Fruit fly (Drosophila melanogaster) whole organism, embryonic: Measurements from ENCODE around the gene alphaKap4.

ENCODE experiments used
- Atf-2 ChIP-seq: fragments of 200-800 bp; sonication (Bioruptor generic); optimal IDR thresholded peaks from 2 replicates; lab custom pipeline; 2016; ENCODE audit warnings: missing biosample characterization, missing genetic modification characterization
- B-H2 ChIP-seq: fragments of 200-800 bp; sonication (Bioruptor generic); optimal IDR thresholded peaks from 2 replicates; lab custom pipeline; 2018; ENCODE audit warnings: missing biosample characterization, mild to moderate bottlenecking, missing genetic modification characterization
- Blimp-1 ChIP-seq: fragments of 200-800 bp; sonication (Bioruptor generic); optimal IDR thresholded peaks from 3 replicates; lab custom pipeline; 2018; ENCODE audit warnings: missing biosample characterization, missing genetic modification characterization, mild to moderate bottlenecking, moderate library complexity, missing genetic modification reagents
- CG10431 ChIP-seq: fragments of 200-800 bp; sonication (Bioruptor generic); optimal IDR thresholded peaks from 3 replicates; lab custom pipeline; 2018; ENCODE audit warnings: missing biosample characterization, mild to moderate bottlenecking, missing genetic modification characterization
- CG12236 ChIP-seq: fragments of 200-800 bp; sonication (Bioruptor generic); optimal IDR thresholded peaks from 2 replicates; lab custom pipeline; 2016; ENCODE audit warnings: missing biosample characterization, missing genetic modification characterization
- CG12299 ChIP-seq: fragments of 200-800 bp; sonication (Bioruptor generic); optimal IDR thresholded peaks from 2 replicates; lab custom pipeline; 2018; ENCODE audit warnings: missing biosample characterization, mild to moderate bottlenecking, missing genetic modification characterization
- CG15269 ChIP-seq: fragments of 200-800 bp; sonication (Bioruptor generic); optimal IDR thresholded peaks from 2 replicates; lab custom pipeline; 2018; ENCODE audit warnings: missing biosample characterization, mild to moderate bottlenecking, missing genetic modification characterization, moderate library complexity
- CG16815 ChIP-seq: fragments of 200-800 bp; sonication (Bioruptor generic); optimal IDR thresholded peaks from 3 replicates; lab custom pipeline; 2017; ENCODE audit warnings: missing biosample characterization, mild to moderate bottlenecking, missing genetic modification characterization
- CG17385 ChIP-seq: fragments of 200-800 bp; sonication (Bioruptor generic); optimal IDR thresholded peaks from 3 replicates; lab custom pipeline; 2018; ENCODE audit warnings: missing biosample characterization, mild to moderate bottlenecking, missing genetic modification characterization
- CG18619 ChIP-seq: fragments of 200-800 bp; sonication (Bioruptor generic); optimal IDR thresholded peaks from 3 replicates; lab custom pipeline; 2017; ENCODE audit warnings: missing biosample characterization, mild to moderate bottlenecking, missing genetic modification characterization
- CG2129 ChIP-seq: fragments of 200-800 bp; sonication (Bioruptor generic); IDR thresholded peaks from 2 replicates; pipeline ENCODE4 v1.3.6; 2022; ENCODE audit warnings: missing biosample characterization, missing genetic modification characterization; ENCODE audit not compliant: partially characterized antibody
- CG2889 ChIP-seq: fragments of 200-800 bp; sonication (Bioruptor generic); IDR thresholded peaks from 3 replicates; pipeline ENCODE4 v1.3.6; 2022; ENCODE audit warnings: missing biosample characterization, missing genetic modification characterization
- CG31365 ChIP-seq: fragments of 200-800 bp; sonication (Bioruptor generic); optimal IDR thresholded peaks from 2 replicates; lab custom pipeline; 2018; ENCODE audit warnings: missing biosample characterization, mild to moderate bottlenecking, missing genetic modification characterization
- CG33557 ChIP-seq: fragments of 200-800 bp; sonication (Bioruptor generic); optimal IDR thresholded peaks from 2 replicates; lab custom pipeline; 2019; ENCODE audit warnings: missing biosample characterization, mild to moderate bottlenecking, missing genetic modification characterization, moderate library complexity
- CG34224 ChIP-seq: fragments of 200-800 bp; sonication (Bioruptor generic); IDR thresholded peaks from 3 replicates; pipeline ENCODE4 v1.3.6; 2022; ENCODE audit warnings: missing biosample characterization, missing genetic modification characterization; ENCODE audit not compliant: partially characterized antibody
- CG34422 ChIP-seq: fragments of 200-800 bp; sonication (Bioruptor generic); IDR thresholded peaks from 3 replicates; pipeline ENCODE4 v1.3.6; 2022; ENCODE audit warnings: missing biosample characterization, missing genetic modification characterization
- CG4404 ChIP-seq: fragments of 200-800 bp; sonication (Bioruptor generic); IDR thresholded peaks from 2 replicates; pipeline ENCODE4 v1.3.6; 2022; ENCODE audit warnings: missing biosample characterization, missing genetic modification characterization
- CG4730 ChIP-seq: fragments of 200-800 bp; sonication (Bioruptor generic); IDR thresholded peaks from 2 replicates; pipeline ENCODE4 v1.3.6; 2022; ENCODE audit warnings: missing biosample characterization, missing genetic modification characterization
- CG6689 ChIP-seq: fragments of 200-800 bp; sonication (Bioruptor generic); IDR thresholded peaks from 2 replicates; pipeline ENCODE4 v1.3.6; 2022; ENCODE audit warnings: missing biosample characterization, missing genetic modification characterization
- CG7839 ChIP-seq: fragments of 200-800 bp; sonication (Bioruptor generic); optimal IDR thresholded peaks from 3 replicates; lab custom pipeline; 2018; ENCODE audit warnings: missing biosample characterization, mild to moderate bottlenecking, missing genetic modification characterization, moderate library complexity
- CG8089 ChIP-seq: fragments of 200-800 bp; sonication (Bioruptor generic); optimal IDR thresholded peaks from 3 replicates; lab custom pipeline; 2016; ENCODE audit warnings: missing biosample characterization, missing genetic modification characterization
- CG9437 ChIP-seq: fragments of 200-800 bp; sonication (Bioruptor generic); optimal IDR thresholded peaks from 2 replicates; lab custom pipeline; 2018; ENCODE audit warnings: missing biosample characterization, mild to moderate bottlenecking, missing genetic modification characterization
- CG9609 ChIP-seq: fragments of 200-800 bp; sonication (Bioruptor generic); optimal IDR thresholded peaks from 3 replicates; lab custom pipeline; 2016; ENCODE audit warnings: missing biosample characterization, missing genetic modification characterization
- Camta ChIP-seq: fragments of 200-800 bp; sonication (Bioruptor generic); optimal IDR thresholded peaks from 2 replicates; lab custom pipeline; 2016; ENCODE audit warnings: missing biosample characterization, missing genetic modification characterization
- Dek ChIP-seq: fragments of 200-800 bp; sonication (Bioruptor generic); optimal IDR thresholded peaks from 3 replicates; lab custom pipeline; 2019; ENCODE audit warnings: missing biosample characterization, mild to moderate bottlenecking, missing genetic modification characterization, moderate library complexity
- Dfd ChIP-seq, 2 experiments: fragments of >200 bp; optimal IDR thresholded peaks; 2 replicates each; lab custom pipeline; 2017; ENCODE audit warnings: missing biosample characterization in 2 of 2, missing genetic modification characterization in 2 of 2
- Eip74EF ChIP-seq, 2 experiments: fragments of 200-800 bp in 1 of 2; fragments of >200 bp in 1 of 2; sonication (Bioruptor generic) in 1 of 2; optimal IDR thresholded peaks; 2 replicates each; lab custom pipeline; 2017 to 2019; ENCODE audit warnings: missing biosample characterization in 2 of 2, missing genetic modification characterization in 2 of 2, mild to moderate bottlenecking in 1 of 2, moderate library complexity in 1 of 2
- Elba2 ChIP-seq: fragments of 200-800 bp; sonication (Bioruptor generic); optimal IDR thresholded peaks from 3 replicates; lab custom pipeline; 2016; ENCODE audit warnings: missing biosample characterization, missing genetic modification characterization
- Ets65A ChIP-seq: fragments of 200-800 bp; sonication (Bioruptor generic); peaks from one replicate; lab custom pipeline; 2016; ENCODE audit warnings: missing biosample characterization, missing genetic modification characterization
- HmgD ChIP-seq: fragments of 200-800 bp; sonication (Bioruptor generic); optimal IDR thresholded peaks from 3 replicates; lab custom pipeline; 2016; ENCODE audit warnings: missing biosample characterization, missing genetic modification characterization
- Kr ChIP-seq: fragments of 200-800 bp; sonication (Bioruptor generic); optimal IDR thresholded peaks from 2 replicates; lab custom pipeline; 2017; ENCODE audit warnings: missing biosample characterization, mild to moderate bottlenecking, missing genetic modification characterization
- Nf-YA ChIP-seq: fragments of 200-800 bp; sonication (Bioruptor generic); IDR thresholded peaks from 2 replicates; pipeline ENCODE4 v1.3.6; 2022; ENCODE audit warnings: missing biosample characterization, missing genetic modification characterization
- Oli ChIP-seq: fragments of 200-800 bp; sonication (Bioruptor generic); optimal IDR thresholded peaks from 2 replicates; lab custom pipeline; 2018; ENCODE audit warnings: missing biosample characterization, mild to moderate bottlenecking, missing genetic modification characterization, moderate library complexity
- Rfx ChIP-seq: fragments of 200-800 bp; sonication (Bioruptor generic); IDR thresholded peaks from 2 replicates; pipeline ENCODE4 v1.3.6; 2022; ENCODE audit warnings: missing biosample characterization, missing genetic modification characterization
- Sin3A ChIP-seq: fragments of >200 bp; optimal IDR thresholded peaks from 2 replicates; lab custom pipeline; 2018
- Xbp1 ChIP-seq: fragments of 200-800 bp; sonication (Bioruptor generic); optimal IDR thresholded peaks from 3 replicates; lab custom pipeline; 2016; ENCODE audit warnings: missing biosample characterization, mild to moderate bottlenecking, missing genetic modification characterization
- amos ChIP-seq: fragments of 200-800 bp; sonication (Bioruptor generic); IDR thresholded peaks from 2 replicates; pipeline ENCODE4 v1.3.6; 2022; ENCODE audit warnings: missing biosample characterization, missing genetic modification characterization; ENCODE audit not compliant: partially characterized antibody
- chm ChIP-seq: fragments of 200-800 bp; sonication (Bioruptor generic); IDR thresholded peaks from 2 replicates; pipeline ENCODE4 v1.3.6; 2022; ENCODE audit warnings: missing biosample characterization, missing genetic modification characterization
- crol ChIP-seq: fragments of 200-800 bp; sonication (Bioruptor generic); IDR thresholded peaks from 2 replicates; pipeline ENCODE4 v1.3.6; 2022; ENCODE audit warnings: missing biosample characterization, missing genetic modification characterization
- dmrt11E ChIP-seq: fragments of 200-800 bp; sonication (Bioruptor generic); optimal IDR thresholded peaks from 3 replicates; lab custom pipeline; 2018; ENCODE audit warnings: missing biosample characterization, mild to moderate bottlenecking, missing genetic modification characterization, moderate library complexity
- h ChIP-seq: fragments of >200 bp; optimal IDR thresholded peaks from 2 replicates; lab custom pipeline; 2017
- ind ChIP-seq: fragments of 200-800 bp; sonication (Bioruptor generic); optimal IDR thresholded peaks from 3 replicates; lab custom pipeline; 2016; ENCODE audit warnings: missing biosample characterization, missing genetic modification characterization
- jumu ChIP-seq: fragments of 200-800 bp; sonication (Bioruptor generic); optimal IDR thresholded peaks from 3 replicates; lab custom pipeline; 2016; ENCODE audit warnings: missing biosample characterization, missing genetic modification characterization
- mam ChIP-seq: fragments of 200-800 bp; sonication (Bioruptor generic); optimal IDR thresholded peaks from 3 replicates; lab custom pipeline; 2016; ENCODE audit warnings: missing biosample characterization, missing genetic modification characterization
- mirr ChIP-seq: fragments of 200-800 bp; sonication (Bioruptor generic); optimal IDR thresholded peaks from 3 replicates; lab custom pipeline; 2018; ENCODE audit warnings: missing biosample characterization, mild to moderate bottlenecking, missing genetic modification characterization
- phol ChIP-seq: fragments of 200-800 bp; sonication (Bioruptor generic); optimal IDR thresholded peaks from 3 replicates; lab custom pipeline; 2018; ENCODE audit warnings: missing biosample characterization, mild to moderate bottlenecking, missing genetic modification characterization, moderate library complexity
- row ChIP-seq: fragments of 200-800 bp; sonication (Bioruptor generic); IDR thresholded peaks from 3 replicates; pipeline ENCODE4 v1.3.6; 2022; ENCODE audit warnings: missing biosample characterization, missing genetic modification characterization
- trh ChIP-seq: fragments of 200-800 bp; sonication (Bioruptor generic); optimal IDR thresholded peaks from 2 replicates; lab custom pipeline; 2016; ENCODE audit warnings: missing biosample characterization, missing genetic modification characterization
- vvl ChIP-seq: fragments of 200-800 bp; sonication (Bioruptor generic); IDR thresholded peaks from 2 replicates; pipeline ENCODE4 v1.3.6; 2022; ENCODE audit warnings: missing biosample characterization, missing genetic modification characterization
- zen ChIP-seq: fragments of 200-800 bp; sonication (Bioruptor generic); optimal IDR thresholded peaks from 3 replicates; lab custom pipeline; 2018; ENCODE audit warnings: missing biosample characterization, mild to moderate bottlenecking, missing genetic modification characterization, moderate library complexity

alphaKap4 gene

DNA sequence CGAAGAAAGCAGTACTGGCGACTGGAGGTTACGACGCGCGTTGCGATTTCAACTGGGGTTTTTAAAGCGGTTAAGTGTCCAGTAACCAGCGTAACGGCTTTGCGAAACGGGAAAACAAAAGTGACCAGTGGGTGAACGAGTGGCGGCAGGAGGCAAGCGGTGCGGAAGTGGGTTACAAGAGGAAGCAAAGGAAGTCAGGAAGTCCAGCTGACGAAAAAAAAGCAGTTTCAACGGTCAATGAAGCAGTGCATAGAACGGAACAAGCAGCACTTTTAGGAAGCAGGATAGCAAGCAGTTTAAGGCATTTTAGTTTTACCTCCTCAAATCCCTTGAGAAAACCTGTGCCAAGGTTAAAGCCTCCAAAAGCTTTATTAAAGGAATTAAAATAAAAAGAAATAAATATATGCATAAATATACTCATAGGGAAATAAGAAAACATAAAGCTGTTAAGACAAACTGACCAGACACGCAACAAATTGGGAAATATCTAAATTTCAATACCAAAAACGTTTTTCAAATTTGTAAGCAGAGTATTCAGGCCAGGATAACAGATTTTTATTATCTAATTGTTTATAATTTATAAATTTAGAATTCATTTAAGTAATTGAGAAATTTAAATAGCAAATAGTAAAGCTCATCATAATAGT, 48.4 kb upstream of the alphaKap4 start, which contains the start of gene CG6592 (continued):
- no peak for TF ChIP-seq Sin3A (lab: Kevin White, UChicago)
- peak; percentile 68 for TF ChIP-seq Kr (GFP tag; lab: Kevin White, UChicago)
- TF ChIP-seq vvl (GFP tag; lab: Robert Waterston, UW): 0 out of 2 replicates have a peak, but pooled peaks have one; percentile 22
- TF ChIP-seq CG34422 (GFP tag; lab: Robert Waterston, UW): peak; percentile 22; the same call in 1 of the 3 replicates
- TF ChIP-seq CG18619 (GFP tag; lab: Kevin White, UChicago): peak; percentile 44
- TF ChIP-seq Dfd (GFP tag; optimal IDR thresholded peaks at IDR 0.05; lab: Kevin White, UChicago): peak in 1 of 2 experiments; percentile 70
- no peak for TF ChIP-seq CG2889 (GFP tag; lab: Robert Waterston, UW)
- no peak for TF ChIP-seq mirr
- peak; percentile 12; the same call in 1 of the 2 replicates for TF ChIP-seq amos
- peak; percentile 44 for TF ChIP-seq CG12236 (GFP tag; lab: Kevin White, UChicago)
- TF ChIP-seq Rfx (GFP tag; lab: Robert Waterston, UW): no peak
- TF ChIP-seq CG2129: no peak
- no peak for TF ChIP-seq crol (GFP tag; lab: Robert Waterston, UW)
- peak; percentile 62 for TF ChIP-seq phol (tag; lab: Kevin White, UChicago)
- no peak for TF ChIP-seq Blimp-1 (GFP tag; lab: Kevin White, UChicago)
- TF ChIP-seq Camta (GFP tag; lab: Kevin White, UChicago): peak; percentile 41
- TF ChIP-seq zen (tag; lab: Kevin White, UChicago): peak; percentile 80
- TF ChIP-seq Atf-2: peak; percentile 32
- TF ChIP-seq CG15269 (tag; lab: Kevin White, UChicago): no peak
- TF ChIP-seq CG17385 (GFP tag; lab: Kevin White, UChicago): peak; percentile 66
- TF ChIP-seq dmrt11E: peak; percentile 78
- no peak for TF ChIP-seq CG4730 (GFP tag; lab: Robert Waterston, UW)
- TF ChIP-seq CG31365: peak; percentile 97
- peak; percentile 48 for TF ChIP-seq HmgD (GFP tag; lab: Kevin White, UChicago)
- peak; percentile 36 for TF ChIP-seq CG9609
- peak; percentile 4 for TF ChIP-seq mam (GFP tag; lab: Kevin White, UChicago)
- TF ChIP-seq CG7839 (tag; lab: Kevin White, UChicago): peak; percentile 49
- TF ChIP-seq CG9437 (GFP tag; lab: Kevin White, UChicago): no peak
- peak; percentile 3 for TF ChIP-seq CG10431 (GFP tag; lab: Kevin White, UChicago)
- no peak for TF ChIP-seq row (GFP tag; lab: Robert Waterston, UW)
- TF ChIP-seq chm (GFP tag; lab: Robert Waterston, UW): peak; percentile 70; the same call in 1 of the 2 replicates
- no peak for TF ChIP-seq Dek (tag; lab: Kevin White, UChicago)
- peak; percentile 49 for TF ChIP-seq CG4404 (GFP tag; lab: Robert Waterston, UW)
- TF ChIP-seq trh: peak; percentile 16
- TF ChIP-seq CG16815: peak; percentile 79
- no peak for TF ChIP-seq B-H2 (GFP tag; lab: Kevin White, UChicago)
- no peak for TF ChIP-seq h (lab: Kevin White, UChicago)
- no peak for TF ChIP-seq CG34224 (GFP tag; lab: Robert Waterston, UW)
- peak; percentile 65 for TF ChIP-seq Elba2 (GFP tag; lab: Kevin White, UChicago)
- TF ChIP-seq CG33557 (GFP tag; lab: Kevin White, UChicago): peak; percentile 65
- TF ChIP-seq CG12299 (tag; lab: Kevin White, UChicago): no peak
- peak; percentile 29 for TF ChIP-seq Oli (tag; lab: Kevin White, UChicago)
- peak in 1 of 2 experiments; percentile 24 for TF ChIP-seq Eip74EF (GFP tag; optimal IDR thresholded peaks at IDR 0.05; lab: Kevin White, UChicago)
- TF ChIP-seq jumu (GFP tag; lab: Kevin White, UChicago): no peak
- peak; percentile 29 for TF ChIP-seq Xbp1
- TF ChIP-seq Nf-YA (GFP tag; lab: Robert Waterston, UW): no peak
- TF ChIP-seq ind: no peak
- peak; percentile 67 for TF ChIP-seq CG8089 (GFP tag; lab: Kevin White, UChicago)
- 0 out of 2 replicates have a peak, but pooled peaks have one; percentile 8 for TF ChIP-seq CG6689 (GFP tag; lab: Robert Waterston, UW)
- TF ChIP-seq Ets65A (GFP tag; lab: Kevin White, UChicago): peak; percentile 98
